Worm (Caenorhabditis elegans) whole organism, L4/young adult: ENCODE measurements around the gene srh-293.

Source experiments
- W03F9.2 ChIP-seq: fragments of 150-350 bp; optimal IDR thresholded peaks from 2 replicates; lab custom pipeline; 2014; ENCODE audit warnings: missing biosample characterization, missing genetic modification characterization
- dao-5 ChIP-seq: sonication (generic microtip); optimal IDR thresholded peaks from 2 replicates; lab custom pipeline; 2016; ENCODE audit warnings: missing genotype, missing genetic modification characterization, moderate library complexity, missing compliant biosample characterization
- him-1 ChIP-seq: sonication (generic microtip); optimal IDR thresholded peaks from 2 replicates; lab custom pipeline; 2016; ENCODE audit warnings: missing genotype, missing genetic modification reagents, missing genetic modification characterization, missing compliant biosample characterization

- TF ChIP-seq him-1 (no peak), W03F9.2 (tag; lab: Kevin White, UChicago) (no peak), dao-5 (no peak)
Observed at ce11 chrV:15870356-15870755, 4.4 kb downstream of the srh-293 start, which contains the start of gene str-57.
